Worm (Caenorhabditis elegans): ENCODE measurements around the gene F15B10.3.

DNA sequence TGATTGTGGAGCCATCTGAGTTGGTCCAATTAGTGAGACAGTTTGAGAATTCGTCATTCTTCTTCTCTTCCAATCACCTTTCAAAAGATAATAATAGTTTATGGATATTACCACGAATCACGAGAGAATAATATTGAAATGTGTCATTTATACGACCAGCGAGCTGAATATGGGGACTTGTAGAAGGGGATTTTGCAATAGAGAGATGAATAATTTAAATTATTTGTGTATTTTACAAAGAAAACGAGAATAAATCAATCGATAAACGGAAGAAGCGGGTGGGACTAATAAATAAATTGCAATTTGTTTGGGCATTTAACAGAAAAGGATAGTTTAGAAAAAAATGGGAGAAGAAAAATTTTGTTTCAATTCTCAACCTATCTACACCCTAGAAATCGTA, 19.9 kb upstream of the F15B10.3 start, which contains the start of gene odr-8:
- TF ChIP-seq ztf-28 (GFP tag; IDR thresholded peaks at IDR 0.05) (no peak), Y95B8A.8 (GFP tag; IDR thresholded peaks at IDR 0.05) (no peak), nhr-27 (tag; optimal IDR thresholded peaks at IDR 0.05) (no peak), hlh-26 (GFP tag; conservative IDR thresholded peaks at IDR 0.05) (no peak), F37B4.10 (GFP tag; IDR thresholded peaks at IDR 0.05) (no peak), dpff-1 (tag; optimal IDR thresholded peaks at IDR 0.05) (no peak), nfya-1 (tag; optimal IDR thresholded peaks at IDR 0.05; ENCODE audit: borderline replicate concordance, insufficient read depth) (no peak), unc-62 (GFP tag; optimal IDR thresholded peaks at IDR 0.05) (no peak), C17E4.6 (GFP tag; IDR thresholded peaks at IDR 0.05) (no peak), snpc-4 (GFP tag; optimal IDR thresholded peaks at IDR 0.05) (no peak), snpc-4 (tag; optimal IDR thresholded peaks at IDR 0.05) (peak in 1 of 4 experiments; percentile 50), ama-1 (optimal IDR thresholded peaks at IDR 0.05) (no peak), ama-1 (GFP tag; optimal IDR thresholded peaks at IDR 0.05) (no peak), lag-1 (GFP tag; IDR thresholded peaks at IDR 0.05) (no peak), ceh-40 (GFP tag; IDR thresholded peaks at IDR 0.05) (no peak), F33H1.4 (GFP tag; IDR thresholded peaks at IDR 0.05) (no peak)

Measured in whole organism, young adult.